Fruit fly (Drosophila melanogaster): ENCODE results near the gene gnu.

DNA sequence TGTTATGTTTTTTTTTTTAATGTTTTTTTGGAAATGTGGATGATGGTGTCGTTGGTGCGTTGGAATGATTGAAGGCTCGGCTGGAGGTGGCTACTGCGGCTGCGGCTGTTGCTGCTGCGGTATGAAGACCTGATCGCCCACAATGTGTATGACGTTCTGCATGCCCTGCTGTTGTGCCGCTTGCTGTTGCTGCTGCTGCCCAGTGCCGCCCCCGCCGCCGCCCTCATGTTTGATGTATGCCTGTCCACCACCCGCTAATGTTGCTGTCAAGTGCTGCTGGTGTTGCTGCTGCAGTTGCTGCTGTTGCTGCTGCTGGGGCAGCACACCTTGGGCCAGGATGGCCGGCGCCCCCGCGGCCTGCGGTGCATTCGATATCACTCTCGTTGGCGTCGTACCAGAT, 50.3 kb downstream of the gnu start:
- TF ChIP-seq psq (optimal IDR thresholded peaks at IDR 0.05) (no peak), insv (optimal IDR thresholded peaks at IDR 0.05) (no peak)

All from Kc167 (cell line).